Fruit fly (Drosophila melanogaster) whole organism, prepupa: ENCODE measurements around the gene CG15923.

ENCODE experiments used
- Blimp-1 ChIP-seq: fragments of 200-800 bp; sonication (Bioruptor generic); optimal IDR thresholded peaks from 3 replicates; lab custom pipeline; 2017; ENCODE audit warnings: missing biosample characterization, missing genetic modification characterization, mild to moderate bottlenecking, moderate library complexity, missing genetic modification reagents
- CG10631 ChIP-seq: fragments of 200-800 bp; sonication (Bioruptor generic); optimal IDR thresholded peaks from 2 replicates; lab custom pipeline; 2016; ENCODE audit warnings: missing biosample characterization, missing genetic modification characterization
- CG10669 ChIP-seq: fragments of 200-800 bp; sonication (Bioruptor generic); optimal IDR thresholded peaks from 3 replicates; lab custom pipeline; 2018; ENCODE audit warnings: missing biosample characterization, mild to moderate bottlenecking, missing genetic modification characterization, moderate library complexity
- CG11294 ChIP-seq: fragments of 200-800 bp; sonication (Bioruptor generic); IDR thresholded peaks from 2 replicates; pipeline ENCODE4 v1.3.6; 2022; ENCODE audit warnings: missing biosample characterization, missing genetic modification characterization
- CG11902 ChIP-seq: fragments of 200-800 bp; sonication (Bioruptor generic); optimal IDR thresholded peaks from 3 replicates; lab custom pipeline; 2016; ENCODE audit warnings: missing biosample characterization, missing genetic modification characterization
- CG15336 ChIP-seq: fragments of 200-800 bp; sonication (Bioruptor generic); IDR thresholded peaks from 2 replicates; pipeline ENCODE4 v1.3.6; 2022; ENCODE audit warnings: missing biosample characterization, missing genetic modification characterization
- CG16779 ChIP-seq: fragments of 200-800 bp; sonication (Bioruptor generic); optimal IDR thresholded peaks from 3 replicates; lab custom pipeline; 2017; ENCODE audit warnings: missing biosample characterization, mild to moderate bottlenecking, missing genetic modification characterization
- CG3032 ChIP-seq: fragments of 200-800 bp; optimal IDR thresholded peaks from 2 replicates; lab custom pipeline; 2019; ENCODE audit warnings: missing biosample characterization, mild to moderate bottlenecking, missing genetic modification characterization, moderate library complexity
- CG31627 ChIP-seq: fragments of 200-800 bp; sonication (Bioruptor generic); optimal IDR thresholded peaks from 3 replicates; lab custom pipeline; 2016; ENCODE audit warnings: missing biosample characterization, missing genetic modification characterization
- CG32006 ChIP-seq: fragments of 200-800 bp; sonication (Bioruptor generic); optimal IDR thresholded peaks from 3 replicates; lab custom pipeline; 2017; ENCODE audit warnings: missing biosample characterization, mild to moderate bottlenecking, missing genetic modification characterization
- CG34406 ChIP-seq: fragments of 200-800 bp; sonication (Bioruptor generic); optimal IDR thresholded peaks from 3 replicates; lab custom pipeline; 2016; ENCODE audit warnings: missing biosample characterization, missing genetic modification characterization
- CG3919 ChIP-seq: fragments of 200-800 bp; sonication (Bioruptor generic); optimal IDR thresholded peaks from 3 replicates; lab custom pipeline; 2016; ENCODE audit warnings: missing biosample characterization, missing genetic modification characterization
- CG6163 ChIP-seq: fragments of 200-800 bp; sonication (Bioruptor generic); IDR thresholded peaks from 3 replicates; pipeline ENCODE4 v1.3.6; 2022; ENCODE audit warnings: missing biosample characterization, missing genetic modification characterization
- CG6792 ChIP-seq: fragments of 200-800 bp; sonication (Bioruptor generic); optimal IDR thresholded peaks from 3 replicates; lab custom pipeline; 2016; ENCODE audit warnings: missing biosample characterization, missing genetic modification characterization
- CG6854 ChIP-seq: fragments of 200-800 bp; sonication (Bioruptor generic); optimal IDR thresholded peaks from 2 replicates; lab custom pipeline; 2017; ENCODE audit warnings: missing biosample characterization, mild to moderate bottlenecking, missing genetic modification characterization
- CG8319 ChIP-seq: fragments of 200-800 bp; sonication (Bioruptor generic); optimal IDR thresholded peaks from 3 replicates; lab custom pipeline; 2016; ENCODE audit warnings: missing biosample characterization, missing genetic modification characterization
- CG8632 ChIP-seq: fragments of 200-800 bp; sonication (Bioruptor generic); optimal IDR thresholded peaks from 3 replicates; lab custom pipeline; 2016; ENCODE audit warnings: missing biosample characterization, missing genetic modification characterization
- CG9139 ChIP-seq: fragments of 200-800 bp; sonication (Bioruptor generic); optimal IDR thresholded peaks from 3 replicates; lab custom pipeline; 2017; ENCODE audit warnings: missing biosample characterization, mild to moderate bottlenecking, missing genetic modification characterization
- Eip78C ChIP-seq: fragments of 200-800 bp; sonication (Bioruptor generic); peaks from one replicate; lab custom pipeline; 2016; ENCODE audit warnings: missing biosample characterization, missing genetic modification characterization
- Eip93F ChIP-seq: fragments of 200-800 bp; sonication (Bioruptor generic); optimal IDR thresholded peaks from 2 replicates; lab custom pipeline; 2016; ENCODE audit warnings: missing biosample characterization, mild to moderate bottlenecking, missing genetic modification characterization
- Gug ChIP-seq: fragments of 200-800 bp; sonication (Bioruptor generic); IDR thresholded peaks from 2 replicates; pipeline ENCODE4 v1.3.6; 2022; ENCODE audit warnings: missing biosample characterization, missing genetic modification characterization
- Hr38 ChIP-seq: sonication (Bioruptor generic); optimal IDR thresholded peaks from 2 replicates; lab custom pipeline; 2016; ENCODE audit warnings: missing biosample characterization, missing genetic modification characterization
- Hr39 ChIP-seq: fragments of 200-800 bp; sonication (Bioruptor generic); optimal IDR thresholded peaks from 2 replicates; lab custom pipeline; 2016; ENCODE audit warnings: missing biosample characterization, missing genetic modification characterization
- Hr4 ChIP-seq: fragments of 200-800 bp; sonication (Bioruptor generic); optimal IDR thresholded peaks from 3 replicates; lab custom pipeline; 2016; ENCODE audit warnings: missing biosample characterization, missing genetic modification characterization
- Lpt ChIP-seq: fragments of 200-800 bp; sonication (Bioruptor generic); optimal IDR thresholded peaks from 3 replicates; lab custom pipeline; 2016; ENCODE audit warnings: missing biosample characterization, missing genetic modification characterization
- Met ChIP-seq: fragments of 200-800 bp; sonication (Bioruptor generic); optimal IDR thresholded peaks from 3 replicates; lab custom pipeline; 2016; ENCODE audit warnings: missing biosample characterization, missing genetic modification characterization
- OdsH ChIP-seq: fragments of 200-800 bp; sonication (Bioruptor generic); optimal IDR thresholded peaks from 3 replicates; lab custom pipeline; 2016; ENCODE audit warnings: missing biosample characterization, missing genetic modification characterization
- Smox ChIP-seq: fragments of 200-800 bp; sonication (Bioruptor generic); optimal IDR thresholded peaks from 3 replicates; lab custom pipeline; 2016; ENCODE audit warnings: missing biosample characterization, missing genetic modification characterization
- Sox14 ChIP-seq: fragments of 200-800 bp; sonication (Bioruptor generic); optimal IDR thresholded peaks from 3 replicates; lab custom pipeline; 2016; ENCODE audit warnings: missing biosample characterization, missing genetic modification characterization
- Sox15 ChIP-seq: fragments of 200-800 bp; sonication (Bioruptor generic); optimal IDR thresholded peaks from 3 replicates; lab custom pipeline; 2016; ENCODE audit warnings: missing biosample characterization, missing genetic modification characterization
- achi ChIP-seq: fragments of 200-800 bp; sonication (Bioruptor generic); optimal IDR thresholded peaks from 3 replicates; lab custom pipeline; 2016; ENCODE audit warnings: missing biosample characterization, missing genetic modification characterization
- acj6 ChIP-seq: fragments of 200-800 bp; sonication (Bioruptor generic); optimal IDR thresholded peaks from 3 replicates; lab custom pipeline; 2016; ENCODE audit warnings: missing biosample characterization, missing genetic modification characterization
- cyc ChIP-seq: fragments of 200-800 bp; sonication (Bioruptor generic); optimal IDR thresholded peaks from 3 replicates; lab custom pipeline; 2016; ENCODE audit warnings: missing biosample characterization, missing genetic modification characterization
- dac ChIP-seq: fragments of 200-800 bp; sonication (Bioruptor generic); optimal IDR thresholded peaks from 2 replicates; lab custom pipeline; 2017; ENCODE audit warnings: missing biosample characterization, mild to moderate bottlenecking, missing genetic modification characterization
- dsx ChIP-seq: fragments of 200-800 bp; optimal IDR thresholded peaks from 3 replicates; lab custom pipeline; 2019; ENCODE audit warnings: missing biosample characterization, mild to moderate bottlenecking, missing genetic modification characterization, moderate library complexity; ENCODE audit not compliant: poor library complexity, severe bottlenecking
- eg ChIP-seq: fragments of 200-800 bp; sonication (Bioruptor generic); IDR thresholded peaks from 3 replicates; pipeline ENCODE4 v1.3.6; 2022; ENCODE audit warnings: missing biosample characterization, missing genetic modification characterization
- esn ChIP-seq: fragments of 200-800 bp; sonication (Bioruptor generic); optimal IDR thresholded peaks from 2 replicates; lab custom pipeline; 2016; ENCODE audit warnings: missing biosample characterization, mild to moderate bottlenecking, missing genetic modification characterization, moderate library complexity
- fd59A ChIP-seq: fragments of 200-800 bp; sonication (Bioruptor generic); optimal IDR thresholded peaks from 2 replicates; lab custom pipeline; 2017; ENCODE audit warnings: missing biosample characterization, mild to moderate bottlenecking, missing genetic modification characterization, missing genetic modification reagents
- fd85E ChIP-seq: fragments of 200-800 bp; sonication (Bioruptor generic); optimal IDR thresholded peaks from 3 replicates; lab custom pipeline; 2016; ENCODE audit warnings: missing biosample characterization, missing genetic modification characterization
- fkh ChIP-seq: fragments of 200-800 bp; sonication (Bioruptor generic); optimal IDR thresholded peaks from 3 replicates; lab custom pipeline; 2017; ENCODE audit warnings: missing biosample characterization, mild to moderate bottlenecking, missing genetic modification characterization, moderate library complexity
- lz ChIP-seq: fragments of 200-800 bp; sonication (Bioruptor generic); optimal IDR thresholded peaks from 3 replicates; lab custom pipeline; 2016; ENCODE audit warnings: missing biosample characterization, missing genetic modification characterization
- salr ChIP-seq, 2 experiments: fragments of 200-800 bp; sonication (Bioruptor generic); optimal IDR thresholded peaks; 3 replicates each; lab custom pipeline; 2016 to 2018; ENCODE audit warnings: missing biosample characterization in 2 of 2, missing genetic modification characterization in 2 of 2, mild to moderate bottlenecking in 1 of 2
- ss ChIP-seq, 2 experiments: fragments of 200-800 bp; sonication (Bioruptor generic); optimal IDR thresholded peaks; 2 replicates in 1 of 2; 3 replicates in 1 of 2; lab custom pipeline; 2017 to 2018; ENCODE audit warnings: mild to moderate bottlenecking in 2 of 2, missing biosample characterization in 2 of 2, missing genetic modification characterization in 2 of 2, moderate library complexity in 1 of 2
- svp ChIP-seq: fragments of 200-800 bp; sonication (Bioruptor generic); peaks from one replicate; lab custom pipeline; 2016; ENCODE audit warnings: missing biosample characterization, missing genetic modification characterization
- topi ChIP-seq: fragments of 200-800 bp; sonication (Bioruptor generic); optimal IDR thresholded peaks from 3 replicates; lab custom pipeline; 2016; ENCODE audit warnings: missing biosample characterization, missing genetic modification characterization
- vri ChIP-seq: fragments of 200-800 bp; sonication (Bioruptor generic); optimal IDR thresholded peaks from 3 replicates; lab custom pipeline; 2016; ENCODE audit warnings: missing biosample characterization, mild to moderate bottlenecking, missing genetic modification characterization

Gene CG15923

DNA sequence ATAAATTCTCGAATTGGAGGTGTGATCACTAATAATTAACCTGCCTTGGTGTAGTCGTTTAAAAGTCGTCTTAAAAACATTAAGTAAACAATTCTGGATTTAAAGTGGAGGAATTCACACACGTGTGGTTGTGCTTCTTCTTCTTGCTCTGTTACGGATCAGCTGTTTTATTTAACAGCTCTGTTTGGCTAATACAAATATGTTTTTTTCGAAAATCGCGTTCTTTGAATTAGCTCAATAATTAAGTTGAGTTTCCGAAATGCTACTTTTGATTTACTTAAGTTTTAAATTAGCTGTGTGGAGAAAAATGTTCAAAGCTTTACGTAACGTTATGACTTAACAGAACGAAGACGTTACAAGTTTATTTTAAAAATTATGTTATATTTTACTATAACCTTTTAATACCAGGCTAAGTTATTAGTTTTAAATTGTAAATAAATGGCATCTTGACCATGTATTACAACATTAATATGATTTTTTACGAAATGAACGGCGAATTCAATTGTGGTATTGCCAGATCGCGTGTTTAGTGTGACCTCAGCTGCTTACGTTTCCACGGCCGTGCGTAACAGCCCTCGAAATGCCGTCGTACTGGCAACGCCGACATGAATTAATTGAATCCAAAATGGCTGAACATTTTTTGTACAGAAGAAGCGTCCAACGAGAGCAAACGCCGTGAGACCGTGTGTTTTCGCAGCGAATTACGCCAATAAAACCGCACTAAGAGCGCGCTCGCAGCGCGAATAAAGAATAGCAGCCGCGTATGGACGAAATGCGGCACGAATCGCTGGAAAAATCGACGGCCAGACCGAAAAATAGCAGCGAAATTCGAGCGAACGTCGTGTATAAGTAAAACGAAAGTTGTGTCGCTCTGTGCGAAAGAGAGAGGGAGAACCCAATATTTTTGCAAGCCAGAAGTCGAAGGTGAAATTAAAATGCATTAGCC lies 23.9 kb downstream of the CG15923 start, which contains the start of the genes Pus1 and bon (continued):
- TF ChIP-seq CG16779 (tag; lab: Kevin White, UChicago), result no peak
- no peak for TF ChIP-seq Eip93F
- TF ChIP-seq ss (GFP tag; optimal IDR thresholded peaks at IDR 0.05; lab: Kevin White, UChicago), result peak in 1 of 2 experiments; percentile 6
- TF ChIP-seq CG31627, result peak; percentile 30
- TF ChIP-seq acj6 (GFP tag; lab: Kevin White, UChicago), result peak; percentile 12
- TF ChIP-seq fkh (GFP tag; lab: Kevin White, UChicago), result peak; percentile 57
- TF ChIP-seq CG8319 (GFP tag; lab: Kevin White, UChicago), result no peak
- peak; percentile 16 for TF ChIP-seq Smox (GFP tag; lab: Kevin White, UChicago)
- no peak for TF ChIP-seq vri (GFP tag; lab: Kevin White, UChicago)
- no peak for TF ChIP-seq CG15336 (GFP tag; lab: Robert Waterston, UW)
- TF ChIP-seq cyc, result peak; percentile 27
- no peak for TF ChIP-seq CG10631 (GFP tag; lab: Kevin White, UChicago)
- peak; percentile 65 for TF ChIP-seq Eip78C
- no peak for TF ChIP-seq salr (GFP tag; optimal IDR thresholded peaks at IDR 0.05; lab: Kevin White, UChicago)
- no peak for TF ChIP-seq Met
- no peak for TF ChIP-seq dsx (GFP tag; lab: Kevin White, UChicago)
- TF ChIP-seq CG6792 (GFP tag; lab: Kevin White, UChicago), result no peak
- TF ChIP-seq achi, result no peak
- no peak for TF ChIP-seq CG9139
- TF ChIP-seq esn (GFP tag; lab: Kevin White, UChicago), result peak; percentile 36
- no peak for TF ChIP-seq Lpt
- TF ChIP-seq svp (GFP tag; lab: Kevin White, UChicago), result peak; percentile 73
- TF ChIP-seq OdsH, result no peak

DNA sequence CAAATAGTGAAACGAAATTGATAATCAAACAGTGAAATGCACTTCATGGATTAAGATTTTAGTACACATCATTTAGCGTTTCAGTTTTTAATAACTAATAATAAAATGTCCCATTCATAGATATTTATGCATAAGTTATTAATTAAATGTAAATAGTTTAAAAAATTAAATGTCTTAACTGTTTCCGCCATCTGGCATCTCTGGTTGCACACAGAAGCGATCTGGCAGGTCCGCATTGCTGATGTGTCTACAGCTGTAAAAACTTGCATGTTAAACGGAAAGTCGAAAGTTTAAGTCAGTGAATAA lies 28.3 kb downstream of the CG15923 start, which contains the start of gene Srp72:
Gene Srp72, plus strand, starts transcription at position 232 of the 306 bp plus-strand sequence.
- TF ChIP-seq CG31627 (peak; percentile 43), CG3919 (GFP tag; lab: Kevin White, UChicago) (peak; percentile 52), CG10669 (GFP tag; lab: Kevin White, UChicago) (peak; percentile 41), eg (GFP tag; lab: Robert Waterston, UW) (peak; percentile 49; the same call in 1 of the 3 replicates), CG32006 (GFP tag; lab: Kevin White, UChicago) (peak; percentile 34), acj6 (GFP tag; lab: Kevin White, UChicago) (peak; percentile 58), Smox (GFP tag; lab: Kevin White, UChicago) (peak; percentile 53), OdsH (peak; percentile 54), CG8632 (GFP tag; lab: Kevin White, UChicago) (peak; percentile 29), Sox14 (GFP tag; lab: Kevin White, UChicago) (peak; percentile 26), CG34406 (GFP tag; lab: Kevin White, UChicago) (peak; percentile 44), lz (GFP tag; lab: Kevin White, UChicago) (peak; percentile 55), CG9139 (no peak), Hr4 (peak; percentile 59), CG3032 (tag; lab: Kevin White, UChicago) (peak; percentile 28), Gug (GFP tag; lab: Robert Waterston, UW) (peak; percentile 36; the same call in 1 of the 2 replicates), CG11294 (peak; percentile 8; the same call in 1 of the 2 replicates), Hr38 (GFP tag; lab: Kevin White, UChicago) (no peak), CG15336 (GFP tag; lab: Robert Waterston, UW) (peak; percentile 34; the same call in 1 of the 2 replicates), CG6163 (GFP tag; lab: Robert Waterston, UW) (no peak), topi (GFP tag; lab: Kevin White, UChicago) (peak; percentile 45), Blimp-1 (GFP tag; lab: Kevin White, UChicago) (no peak), CG6854 (no peak), Met (peak; percentile 55), fd59A (no peak), fd85E (GFP tag; lab: Kevin White, UChicago) (no peak), vri (GFP tag; lab: Kevin White, UChicago) (no peak), CG6792 (GFP tag; lab: Kevin White, UChicago) (peak; percentile 6), Eip93F (peak; percentile 30), CG10631 (GFP tag; lab: Kevin White, UChicago) (peak; percentile 48), cyc (peak; percentile 31), Hr39 (GFP tag; lab: Kevin White, UChicago) (peak; percentile 45), Sox15 (peak; percentile 40), dac (no peak), esn (GFP tag; lab: Kevin White, UChicago) (peak; percentile 60), dsx (GFP tag; lab: Kevin White, UChicago) (no peak), CG11902 (GFP tag; lab: Kevin White, UChicago) (peak; percentile 46), achi (peak; percentile 56), ss (GFP tag; optimal IDR thresholded peaks at IDR 0.05; lab: Kevin White, UChicago) (peak in 1 of 2 experiments; percentile 15)
